Fruit fly (Drosophila melanogaster) whole organism: ENCODE results near the gene Rab3-GAP.
A peak's percentile ranks its signal among the peaks of the same experiment; 100 is the strongest.

Experiments used
- CG8478 ChIP-seq: fragments of >200 bp; optimal IDR thresholded peaks from 2 replicates; lab custom pipeline; 2018; ENCODE audit warnings: inconsistent platforms
- Dll ChIP-seq: fragments of >200 bp; optimal IDR thresholded peaks from 2 replicates; lab custom pipeline; 2017
- EcR ChIP-seq, 2 experiments: fragments of >200 bp; optimal IDR thresholded peaks; 2 replicates each; lab custom pipeline; 2017; ENCODE audit warnings: missing biosample characterization in 2 of 2, missing genetic modification characterization in 2 of 2, missing genetic modification reagents in 2 of 2
- pan ChIP-seq: fragments of >200 bp; optimal IDR thresholded peaks from 2 replicates; lab custom pipeline; 2017
- psq ChIP-seq: fragments of >200 bp; optimal IDR thresholded peaks from 2 replicates; lab custom pipeline; 2017
- usp ChIP-seq: fragments of >200 bp; optimal IDR thresholded peaks from 2 replicates; lab custom pipeline; 2017; ENCODE audit warnings: missing biosample characterization, missing genetic modification characterization, mixed read lengths

Gene Rab3-GAP

DNA sequence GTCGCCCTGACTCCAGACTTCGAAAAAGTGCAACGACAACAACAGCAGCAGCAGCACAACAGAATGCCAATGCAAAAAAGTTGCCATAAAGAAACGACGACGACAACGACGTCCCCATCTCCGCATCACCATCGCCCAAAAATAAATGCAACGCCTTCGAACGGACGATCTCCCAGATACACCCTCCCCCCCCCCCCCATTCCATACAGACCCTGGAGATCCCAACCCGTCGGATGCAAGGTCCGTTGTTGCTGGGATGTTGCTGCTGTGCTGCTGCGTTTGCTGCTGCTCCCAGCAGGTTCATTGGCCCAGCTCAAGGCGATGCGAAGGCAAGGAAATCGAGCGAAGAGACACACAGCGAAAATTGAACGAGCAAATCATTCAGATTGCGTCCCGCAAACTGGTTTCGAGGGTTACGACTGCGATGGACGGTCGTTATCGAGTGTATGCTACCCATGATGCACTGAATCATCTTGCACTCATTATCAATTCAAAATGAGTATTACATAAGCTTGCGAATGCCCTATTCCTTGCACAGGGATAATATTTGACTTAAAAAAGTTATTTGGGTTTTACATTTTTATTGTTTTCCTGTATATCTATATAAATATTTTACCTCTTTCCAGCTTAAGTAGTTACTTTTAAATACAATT lies 49.1 kb downstream of the Rab3-GAP start:
- TF ChIP-seq CG8478 (lab: Kevin White, UChicago) = no peak
- TF ChIP-seq EcR (GFP tag; optimal IDR thresholded peaks at IDR 0.05; lab: Kevin White, UChicago) = peak in 1 of 2 experiments; percentile 97

DNA sequence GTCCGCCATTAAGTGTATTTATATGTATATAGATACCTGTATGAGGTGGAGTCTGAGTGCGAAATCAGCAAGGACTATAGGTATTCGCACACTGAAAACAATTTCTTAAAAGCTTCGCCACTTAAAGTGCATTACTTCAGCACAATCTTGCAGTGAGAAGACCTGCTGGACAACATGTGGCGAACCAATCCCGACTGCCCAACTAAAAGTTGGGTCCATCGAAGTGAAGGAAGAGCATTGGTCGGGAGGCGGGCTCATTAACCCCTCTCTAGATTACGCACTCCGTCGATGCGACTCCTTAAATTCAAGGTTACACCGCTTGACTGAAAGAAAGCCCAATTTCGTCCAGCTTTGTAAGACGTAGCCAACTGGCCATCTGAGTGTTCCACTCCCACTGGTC lies 49.7 kb downstream of the Rab3-GAP start:
- peak in 1 of 2 experiments; percentile 52 for TF ChIP-seq EcR (GFP tag; optimal IDR thresholded peaks at IDR 0.05; lab: Kevin White, UChicago)
- no peak for TF ChIP-seq CG8478 (lab: Kevin White, UChicago)

DNA sequence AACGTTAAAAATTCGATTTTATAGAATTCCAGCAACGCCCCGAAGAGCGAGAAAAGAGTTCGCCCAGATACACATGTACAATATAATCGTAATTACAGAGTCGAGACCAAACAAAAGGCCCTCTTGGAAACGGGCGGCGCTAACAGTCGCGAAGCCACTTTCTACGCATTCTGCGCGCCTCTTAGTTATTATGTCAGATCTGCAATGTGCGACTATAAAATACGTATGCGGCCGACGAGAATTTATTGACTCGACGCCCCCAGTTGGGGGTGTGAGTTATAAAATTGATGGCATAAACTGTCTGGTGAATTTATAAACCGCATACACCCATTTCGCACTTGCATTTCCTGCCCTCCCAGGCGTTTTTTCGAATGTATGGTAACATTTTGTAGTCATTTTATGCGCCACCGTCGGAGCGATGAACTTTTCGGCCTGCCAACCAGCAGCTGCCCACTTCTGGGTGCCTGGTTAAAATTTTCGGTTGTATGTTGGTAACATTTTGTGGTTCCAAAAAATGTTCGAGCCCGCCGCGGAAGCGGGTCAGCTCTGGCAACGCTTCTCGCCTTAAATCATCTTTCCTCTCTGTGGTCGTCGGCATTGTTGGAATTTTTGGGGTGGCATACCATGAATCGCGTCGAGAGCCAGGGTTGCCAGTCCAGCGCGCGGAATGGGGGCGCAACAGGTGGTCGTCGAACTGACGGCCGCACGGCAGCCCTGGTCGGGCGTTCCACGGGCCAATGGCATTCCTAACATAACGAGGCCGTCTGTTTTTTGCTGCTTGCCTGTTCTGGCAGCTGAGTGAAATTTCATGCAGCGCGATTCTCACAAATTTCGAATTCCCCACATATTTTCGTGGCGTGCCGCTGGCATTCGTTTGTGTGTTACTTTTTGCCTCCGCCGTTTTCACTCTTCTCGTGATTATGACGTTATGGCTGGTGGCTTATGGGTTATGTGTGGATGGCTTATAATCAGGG lies 51.0 kb downstream of the Rab3-GAP start:
- TF ChIP-seq pan (lab: Kevin White, UChicago) (no peak), CG8478 (lab: Kevin White, UChicago) (no peak), usp (GFP tag; lab: Kevin White, UChicago) (no peak), Dll (lab: Kevin White, UChicago) (peak; percentile 42), psq (lab: Kevin White, UChicago) (no peak), EcR (GFP tag; optimal IDR thresholded peaks at IDR 0.05; lab: Kevin White, UChicago) (peak; percentile 96 to 98)

DNA sequence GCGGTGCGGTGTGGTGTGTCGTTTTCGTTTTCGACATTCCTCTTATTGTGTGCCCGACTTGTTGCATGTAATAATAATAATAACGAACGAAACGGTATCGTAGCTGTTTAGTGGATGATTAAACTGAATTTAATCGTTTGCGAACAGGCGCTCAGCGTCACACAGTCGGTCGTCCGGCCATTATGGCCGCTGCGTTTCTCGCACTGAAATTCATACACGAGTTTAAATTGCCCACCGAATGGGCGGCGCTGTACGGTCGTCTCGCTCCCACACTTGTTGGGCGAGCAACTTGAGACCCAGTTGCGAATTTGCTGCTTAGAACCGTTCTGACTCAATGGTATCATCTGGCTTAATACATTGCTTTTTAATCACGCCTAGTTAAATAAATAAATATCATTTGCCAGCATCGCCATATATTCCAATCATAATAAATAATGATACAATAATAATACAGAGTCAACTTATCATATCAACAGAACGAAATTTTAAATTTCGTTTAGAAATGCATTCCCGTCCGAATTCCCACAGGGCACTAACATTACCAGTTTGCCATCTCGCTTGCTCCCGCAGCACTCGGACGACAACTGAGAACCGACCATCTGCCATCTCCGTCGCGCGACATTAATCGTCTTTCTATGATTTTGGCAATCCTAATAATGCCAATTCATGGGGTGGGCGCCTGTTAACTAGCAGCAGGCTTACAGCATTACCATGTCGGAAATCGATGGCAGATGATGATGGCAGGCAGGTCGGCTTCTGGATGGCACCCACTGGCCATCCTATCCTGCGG lies 51.9 kb downstream of the Rab3-GAP start:
- no peak for TF ChIP-seq pan (lab: Kevin White, UChicago)
- no peak for TF ChIP-seq usp (GFP tag; lab: Kevin White, UChicago)
- TF ChIP-seq psq (lab: Kevin White, UChicago) = no peak
- no peak for TF ChIP-seq EcR (GFP tag; optimal IDR thresholded peaks at IDR 0.05; lab: Kevin White, UChicago)
- peak; percentile 65 for TF ChIP-seq Dll (lab: Kevin White, UChicago)
- TF ChIP-seq CG8478 (lab: Kevin White, UChicago) = peak; percentile 79

DNA sequence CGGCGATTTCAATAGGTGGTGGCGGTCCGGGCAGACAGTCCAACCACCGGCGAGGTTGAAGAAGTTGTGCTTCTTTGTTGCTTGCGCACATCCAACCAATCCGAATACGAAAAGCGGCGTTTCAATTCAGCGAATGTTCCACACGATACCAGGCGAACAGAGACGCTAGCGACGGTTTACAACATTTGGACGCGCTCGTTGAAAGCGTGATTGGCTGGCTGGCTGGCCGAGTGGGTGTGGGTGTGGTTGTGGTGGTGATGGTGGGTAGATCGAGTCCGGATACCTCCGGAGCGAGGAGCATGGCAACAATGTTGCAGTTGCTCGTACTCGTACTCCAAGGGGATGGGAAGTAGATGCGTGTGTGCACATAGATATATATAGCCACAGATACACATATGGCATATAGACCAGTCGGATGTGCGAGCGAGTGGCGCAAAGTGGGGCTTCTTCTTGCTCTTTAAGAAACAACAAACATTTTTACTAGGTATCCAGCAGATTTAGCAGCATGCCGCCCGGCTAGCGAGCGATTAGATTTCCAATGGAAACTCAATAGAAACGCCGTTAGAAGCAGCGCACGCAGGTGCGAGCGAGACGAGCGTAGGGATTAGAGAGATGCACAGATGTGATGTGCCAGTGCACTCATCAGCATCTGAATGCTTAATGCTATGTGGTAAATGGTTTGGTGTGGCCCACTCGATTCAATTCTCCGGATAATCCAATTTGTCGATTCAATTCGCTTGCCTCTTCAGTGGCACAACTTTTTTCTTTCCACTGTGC lies 52.7 kb downstream of the Rab3-GAP start:
- TF ChIP-seq psq (lab: Kevin White, UChicago) = no peak
- peak in 1 of 2 experiments; percentile 54 for TF ChIP-seq EcR (GFP tag; optimal IDR thresholded peaks at IDR 0.05; lab: Kevin White, UChicago)
